Fruit fly (Drosophila melanogaster) Kc167 (cell line): ENCODE measurements around the gene Trmt6.

Experiments
- Myc ChIP-seq: fragments of >200 bp; optimal IDR thresholded peaks from 2 replicates; lab custom pipeline; 2017; ENCODE audit warnings: missing external identifiers
- Sin3A ChIP-seq: fragments of >200 bp; optimal IDR thresholded peaks from 2 replicates; lab custom pipeline; 2018; ENCODE audit warnings: missing external identifiers
- h ChIP-seq: fragments of >200 bp; optimal IDR thresholded peaks from 3 replicates; lab custom pipeline; 2018; ENCODE audit warnings: missing external identifiers
- insv ChIP-seq: fragments of >200 bp; optimal IDR thresholded peaks from 3 replicates; lab custom pipeline; 2018; ENCODE audit warnings: missing external identifiers
- psq ChIP-seq: fragments of >200 bp; optimal IDR thresholded peaks from 2 replicates; lab custom pipeline; 2017; ENCODE audit warnings: missing external identifiers
- ttk ChIP-seq: sonication (Bioruptor generic); optimal IDR thresholded peaks from 2 replicates; lab custom pipeline; 2017; ENCODE audit warnings: missing external identifiers

The Trmt6 gene

DNA sequence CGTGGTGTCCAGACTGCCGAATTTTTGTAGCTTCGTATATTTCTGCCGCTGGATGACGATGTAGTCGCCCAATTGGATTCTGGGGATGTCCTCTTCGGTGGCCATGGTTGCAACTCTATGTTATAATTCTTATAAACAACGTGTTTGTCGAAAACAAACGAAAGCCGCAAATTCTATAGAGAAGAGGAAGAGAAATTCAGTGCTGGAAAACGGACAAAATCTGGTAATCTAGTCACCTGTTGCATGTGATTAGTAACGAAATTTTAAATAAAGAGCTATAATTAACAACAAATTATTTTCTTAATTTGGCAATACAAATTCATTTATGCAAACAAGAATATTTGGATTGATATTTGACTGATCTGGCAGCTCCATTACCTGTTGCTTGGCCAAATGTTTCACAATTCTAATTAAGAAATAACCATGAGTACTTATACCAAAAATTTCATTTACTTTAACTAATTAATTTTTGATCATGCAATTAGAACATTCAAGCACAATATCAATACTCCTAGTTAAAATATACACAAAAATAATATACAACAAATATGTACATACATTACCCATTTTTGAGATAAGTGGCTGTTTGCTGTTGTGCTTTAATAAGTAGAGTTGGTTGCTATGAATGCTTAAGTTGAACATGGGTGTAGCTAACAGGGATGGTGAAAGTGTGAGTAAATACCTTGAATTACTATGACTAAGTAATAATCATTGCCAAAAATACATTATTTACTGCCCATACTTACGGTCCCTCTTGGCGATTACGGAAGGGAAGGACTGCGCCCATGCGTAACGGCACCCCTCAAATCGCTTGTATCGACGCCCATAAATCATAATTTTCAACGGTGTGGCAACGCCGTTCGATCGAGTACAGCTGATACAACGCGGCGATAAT, at the start of gene Trmt6, which contains the start of gene Ent2:
Trmt6 (minus strand) TSS at position 827 of the 895 bp plus-strand sequence.
Ent2 (plus strand) TSS at position 863 of the 895 bp plus-strand sequence.
- TF ChIP-seq Myc, result no peak

DNA sequence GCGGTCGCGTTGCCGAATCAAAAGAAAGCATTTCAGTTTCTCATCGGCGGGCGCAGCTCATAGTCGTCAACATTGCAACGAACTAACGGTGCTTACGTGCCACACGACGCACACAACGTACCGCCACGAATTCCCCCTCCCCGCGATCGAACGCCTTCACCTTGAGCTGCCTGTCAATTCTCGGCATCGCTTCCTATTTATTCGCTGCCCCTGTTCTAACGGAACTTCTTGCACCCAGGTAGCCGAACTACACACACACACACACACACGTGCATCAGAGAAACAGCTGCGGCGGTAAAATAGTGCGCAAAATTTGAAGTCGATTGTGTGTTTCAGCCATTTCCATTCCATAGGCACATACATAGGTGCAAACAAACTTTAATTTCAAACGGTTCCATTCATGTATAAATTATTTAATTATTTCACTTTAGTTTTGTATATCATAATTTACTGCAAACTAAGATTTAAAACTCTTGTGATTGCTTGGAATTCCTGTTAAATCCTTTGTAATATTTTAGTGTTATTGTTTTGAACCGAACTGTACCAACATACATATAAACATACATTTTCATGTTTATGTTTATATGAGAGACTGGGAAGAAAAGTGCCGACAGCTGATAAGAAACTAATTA, 49.4 kb upstream of the Trmt6 start:
- TF ChIP-seq insv (lab: Kevin White, UChicago) (no peak), Sin3A (no peak), ttk (no peak)

- TF ChIP-seq ttk (no peak), Sin3A (no peak), Myc (no peak)
Observed at dm6 chr2L:6610683-6611373, 48.7 kb upstream of the Trmt6 start, which contains the start of gene CG11050. TSS of gene CG11050 (plus strand) at chr2L:6611011.

dm6 chr2L:6601018-6601505, 39.0 kb upstream of the Trmt6 start, which contains the start of gene Dpp10:
TSS of gene Dpp10 (minus strand) at chr2L:6601068.
- no peak for TF ChIP-seq h (lab: Kevin White, UChicago)
- no peak for TF ChIP-seq Sin3A
- no peak for TF ChIP-seq insv (lab: Kevin White, UChicago)
- TF ChIP-seq psq (lab: Kevin White, UChicago), result no peak
- no peak for TF ChIP-seq ttk
- TF ChIP-seq Myc, result no peak

DNA sequence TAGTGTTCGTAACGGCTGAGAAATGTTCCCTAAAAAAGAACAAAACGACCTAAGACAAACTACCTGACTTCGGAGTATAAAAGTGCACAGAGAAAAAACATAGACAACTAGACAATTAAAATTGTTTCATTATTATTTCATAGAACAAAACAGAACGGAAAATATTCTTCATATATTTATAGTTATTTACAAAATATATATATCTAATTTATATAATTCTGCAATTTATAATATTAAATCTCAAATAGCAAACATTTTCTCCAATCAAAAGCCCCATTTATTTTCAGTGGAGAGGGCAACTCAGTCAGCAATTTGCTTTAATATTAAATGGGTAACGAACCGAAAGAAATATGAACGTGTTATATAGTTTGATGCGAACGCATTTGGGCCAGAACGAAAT, 32.9 kb upstream of the Trmt6 start:
- TF ChIP-seq insv (lab: Kevin White, UChicago), result no peak

dm6 chr2L:6584346-6584745, 22.3 kb upstream of the Trmt6 start:
- no peak for TF ChIP-seq Sin3A
- TF ChIP-seq insv (lab: Kevin White, UChicago), result no peak
- no peak for TF ChIP-seq h (lab: Kevin White, UChicago)
- no peak for TF ChIP-seq Myc
- TF ChIP-seq psq (lab: Kevin White, UChicago), result no peak
- no peak for TF ChIP-seq ttk

- no peak for TF ChIP-seq Sin3A
- no peak for TF ChIP-seq insv (lab: Kevin White, UChicago)
Observed at dm6 chr2L:6579045-6579444, 17.0 kb upstream of the Trmt6 start.

- no peak for TF ChIP-seq Sin3A
- no peak for TF ChIP-seq insv (lab: Kevin White, UChicago)
- TF ChIP-seq Myc, result no peak
- no peak for TF ChIP-seq psq (lab: Kevin White, UChicago)
- no peak for TF ChIP-seq ttk
- no peak for TF ChIP-seq h (lab: Kevin White, UChicago)
Observed at dm6 chr2L:6566020-6566687, 4.1 kb upstream of the Trmt6 start, which contains the start of gene CG13766. TSS of gene CG13766 (minus strand) at chr2L:6566181.

dm6 chr2L:6564955-6565354, 2.9 kb upstream of the Trmt6 start:
- TF ChIP-seq h (lab: Kevin White, UChicago) (no peak), insv (lab: Kevin White, UChicago) (no peak), Myc (no peak), ttk (no peak), psq (lab: Kevin White, UChicago) (no peak), Sin3A (no peak)

dm6 chr2L:6562358-6562687, 234 bp upstream of the Trmt6 start:
- TF ChIP-seq ttk (no peak), psq (lab: Kevin White, UChicago) (no peak), insv (lab: Kevin White, UChicago) (no peak)

DNA sequence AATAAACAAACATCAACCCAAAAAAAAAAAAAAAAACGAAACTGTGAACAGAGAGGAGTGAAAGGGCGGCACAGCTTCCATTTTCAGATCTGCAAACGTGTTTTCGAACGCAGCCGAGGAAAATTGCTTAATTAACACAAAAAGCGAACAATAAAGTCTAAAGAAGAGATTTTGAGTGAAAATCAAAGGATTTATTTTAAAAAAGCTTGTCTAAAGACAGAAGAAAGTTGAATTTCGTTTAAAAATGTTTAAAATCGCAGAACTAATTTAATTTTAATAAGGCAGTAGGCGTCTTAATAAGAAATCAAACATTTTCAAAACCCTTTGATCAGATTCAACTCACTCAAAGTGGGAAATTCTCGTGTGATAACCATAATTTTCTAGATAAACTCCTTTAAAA, 3.0 kb downstream of the Trmt6 start, which contains the start of gene COX5BL:
COX5BL (plus strand) TSS at position 301 of the 400 bp plus-strand sequence.
- no peak for TF ChIP-seq Myc

- TF ChIP-seq psq (lab: Kevin White, UChicago) (no peak), insv (lab: Kevin White, UChicago) (no peak), ttk (no peak), Sin3A (no peak), h (lab: Kevin White, UChicago) (no peak), Myc (no peak)
Observed at dm6 chr2L:6557429-6558384, 4.4 kb downstream of the Trmt6 start, which contains the start of the genes IFT52 and COX5B. TSS of gene IFT52 (minus strand) at chr2L:6557502. TSS of gene COX5B (plus strand) at chr2L:6557800.
